Worm (Caenorhabditis elegans) whole organism, L1 larva: ENCODE results near the gene F44G3.7.
A peak's percentile ranks its signal among the peaks of the same experiment; 100 is the strongest.

Experiments
- elt-2 ChIP-seq: sonication (generic microtip); optimal IDR thresholded peaks from 2 replicates; lab custom pipeline; 2016; ENCODE audit warnings: missing genetic modification characterization, mild to moderate bottlenecking, inconsistent platforms, missing compliant biosample characterization, missing genetic modification reagents
- jun-1 ChIP-seq: fragments of 150-350 bp; optimal IDR thresholded peaks from 2 replicates; lab custom pipeline; 2014; ENCODE audit warnings: missing biosample characterization, missing genetic modification reagents, missing genetic modification characterization
- nhr-76 ChIP-seq: sonication (generic microtip); optimal IDR thresholded peaks from 2 replicates; lab custom pipeline; 2017; ENCODE audit warnings: missing biosample characterization, missing genetic modification characterization
- nhr-77 ChIP-seq: fragments of 150-350 bp; optimal IDR thresholded peaks from 2 replicates; lab custom pipeline; 2014; ENCODE audit warnings: missing biosample characterization, missing genetic modification characterization
- pqm-1 ChIP-seq: sonication (generic microtip); optimal IDR thresholded peaks from 3 replicates; lab custom pipeline; 2017; ENCODE audit warnings: missing biosample characterization, missing genetic modification characterization

DNA sequence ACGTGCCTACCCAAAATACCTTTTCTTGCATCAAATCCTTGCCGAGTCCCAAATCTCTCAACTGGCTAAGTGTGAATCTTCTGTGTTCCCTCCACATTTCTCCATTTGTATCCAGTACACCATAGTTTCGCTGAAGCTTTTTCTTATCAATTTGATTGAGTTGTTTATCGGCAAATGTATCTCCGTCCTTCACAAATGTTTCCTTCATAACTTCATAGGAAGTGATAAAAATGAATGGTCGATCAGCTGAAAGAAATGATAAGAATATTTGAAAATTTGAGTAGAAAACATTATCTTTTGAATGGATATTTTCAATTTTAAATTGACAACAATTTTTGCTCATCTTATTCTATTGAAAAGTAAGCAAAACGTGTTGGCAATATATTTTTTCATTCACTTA is 38.3 kb upstream of the F44G3.7 start:
- TF ChIP-seq pqm-1 (tag; lab: Kevin White, UChicago), result peak; percentile 74
- no peak for TF ChIP-seq nhr-77 (tag; lab: Kevin White, UChicago)
- TF ChIP-seq jun-1 (tag; lab: Kevin White, UChicago), result no peak
- no peak for TF ChIP-seq nhr-76
- peak; percentile 79 for TF ChIP-seq elt-2
